Fruit fly (Drosophila melanogaster) whole organism, prepupa: ENCODE results near the gene CG14868.

ENCODE experiments used
- Blimp-1 ChIP-seq: fragments of 200-800 bp; sonication (Bioruptor generic); optimal IDR thresholded peaks from 3 replicates; lab custom pipeline; 2017; ENCODE audit warnings: missing biosample characterization, missing genetic modification characterization, mild to moderate bottlenecking, moderate library complexity, missing genetic modification reagents
- CG10631 ChIP-seq: fragments of 200-800 bp; sonication (Bioruptor generic); optimal IDR thresholded peaks from 2 replicates; lab custom pipeline; 2016; ENCODE audit warnings: missing biosample characterization, missing genetic modification characterization
- CG11294 ChIP-seq: fragments of 200-800 bp; sonication (Bioruptor generic); IDR thresholded peaks from 2 replicates; pipeline ENCODE4 v1.3.6; 2022; ENCODE audit warnings: missing biosample characterization, missing genetic modification characterization
- CG11762 ChIP-seq: fragments of 200-800 bp; sonication (Bioruptor generic); optimal IDR thresholded peaks from 3 replicates; lab custom pipeline; 2016; ENCODE audit warnings: missing biosample characterization, missing genetic modification characterization; ENCODE audit not compliant: insufficient read depth
- CG15336 ChIP-seq: fragments of 200-800 bp; sonication (Bioruptor generic); IDR thresholded peaks from 2 replicates; pipeline ENCODE4 v1.3.6; 2022; ENCODE audit warnings: missing biosample characterization, missing genetic modification characterization
- CG1621 ChIP-seq: fragments of 200-800 bp; sonication (Bioruptor generic); optimal IDR thresholded peaks from 3 replicates; lab custom pipeline; 2018; ENCODE audit warnings: missing biosample characterization, mild to moderate bottlenecking, missing genetic modification characterization
- CG16779 ChIP-seq: fragments of 200-800 bp; sonication (Bioruptor generic); optimal IDR thresholded peaks from 3 replicates; lab custom pipeline; 2017; ENCODE audit warnings: missing biosample characterization, mild to moderate bottlenecking, missing genetic modification characterization
- CG3032 ChIP-seq: fragments of 200-800 bp; optimal IDR thresholded peaks from 2 replicates; lab custom pipeline; 2019; ENCODE audit warnings: missing biosample characterization, mild to moderate bottlenecking, missing genetic modification characterization, moderate library complexity
- CG31627 ChIP-seq: fragments of 200-800 bp; sonication (Bioruptor generic); optimal IDR thresholded peaks from 3 replicates; lab custom pipeline; 2016; ENCODE audit warnings: missing biosample characterization, missing genetic modification characterization
- CG4318 ChIP-seq: fragments of 200-800 bp; sonication (Bioruptor generic); optimal IDR thresholded peaks from 3 replicates; lab custom pipeline; 2017; ENCODE audit warnings: missing biosample characterization, mild to moderate bottlenecking, missing genetic modification characterization
- CG6163 ChIP-seq: fragments of 200-800 bp; sonication (Bioruptor generic); IDR thresholded peaks from 3 replicates; pipeline ENCODE4 v1.3.6; 2022; ENCODE audit warnings: missing biosample characterization, missing genetic modification characterization
- CG6276 ChIP-seq: fragments of 200-800 bp; sonication (Bioruptor generic); optimal IDR thresholded peaks from 2 replicates; lab custom pipeline; 2017; ENCODE audit warnings: missing biosample characterization, mild to moderate bottlenecking, missing genetic modification characterization
- CG6854 ChIP-seq: fragments of 200-800 bp; sonication (Bioruptor generic); optimal IDR thresholded peaks from 2 replicates; lab custom pipeline; 2017; ENCODE audit warnings: missing biosample characterization, mild to moderate bottlenecking, missing genetic modification characterization
- CG7368 ChIP-seq: fragments of 200-800 bp; sonication (Bioruptor generic); optimal IDR thresholded peaks from 3 replicates; lab custom pipeline; 2016; ENCODE audit warnings: missing biosample characterization, missing genetic modification characterization
- CG8632 ChIP-seq: fragments of 200-800 bp; sonication (Bioruptor generic); optimal IDR thresholded peaks from 3 replicates; lab custom pipeline; 2016; ENCODE audit warnings: missing biosample characterization, missing genetic modification characterization
- Eip78C ChIP-seq: fragments of 200-800 bp; sonication (Bioruptor generic); peaks from one replicate; lab custom pipeline; 2016; ENCODE audit warnings: missing biosample characterization, missing genetic modification characterization
- Ets21C ChIP-seq: fragments of 200-800 bp; sonication (Bioruptor generic); optimal IDR thresholded peaks from 3 replicates; lab custom pipeline; 2016; ENCODE audit warnings: missing biosample characterization, missing genetic modification characterization
- Gug ChIP-seq: fragments of 200-800 bp; sonication (Bioruptor generic); IDR thresholded peaks from 2 replicates; pipeline ENCODE4 v1.3.6; 2022; ENCODE audit warnings: missing biosample characterization, missing genetic modification characterization
- Hr38 ChIP-seq: sonication (Bioruptor generic); optimal IDR thresholded peaks from 2 replicates; lab custom pipeline; 2016; ENCODE audit warnings: missing biosample characterization, missing genetic modification characterization
- Sox14 ChIP-seq: fragments of 200-800 bp; sonication (Bioruptor generic); optimal IDR thresholded peaks from 3 replicates; lab custom pipeline; 2016; ENCODE audit warnings: missing biosample characterization, missing genetic modification characterization
- achi ChIP-seq: fragments of 200-800 bp; sonication (Bioruptor generic); optimal IDR thresholded peaks from 3 replicates; lab custom pipeline; 2016; ENCODE audit warnings: missing biosample characterization, missing genetic modification characterization
- acj6 ChIP-seq: fragments of 200-800 bp; sonication (Bioruptor generic); optimal IDR thresholded peaks from 3 replicates; lab custom pipeline; 2016; ENCODE audit warnings: missing biosample characterization, missing genetic modification characterization
- dac ChIP-seq: fragments of 200-800 bp; sonication (Bioruptor generic); optimal IDR thresholded peaks from 2 replicates; lab custom pipeline; 2017; ENCODE audit warnings: missing biosample characterization, mild to moderate bottlenecking, missing genetic modification characterization
- dsx ChIP-seq: fragments of 200-800 bp; optimal IDR thresholded peaks from 3 replicates; lab custom pipeline; 2019; ENCODE audit warnings: missing biosample characterization, mild to moderate bottlenecking, missing genetic modification characterization, moderate library complexity; ENCODE audit not compliant: poor library complexity, severe bottlenecking
- eg ChIP-seq: fragments of 200-800 bp; sonication (Bioruptor generic); IDR thresholded peaks from 3 replicates; pipeline ENCODE4 v1.3.6; 2022; ENCODE audit warnings: missing biosample characterization, missing genetic modification characterization
- esn ChIP-seq: fragments of 200-800 bp; sonication (Bioruptor generic); optimal IDR thresholded peaks from 2 replicates; lab custom pipeline; 2016; ENCODE audit warnings: missing biosample characterization, mild to moderate bottlenecking, missing genetic modification characterization, moderate library complexity
- fd85E ChIP-seq: fragments of 200-800 bp; sonication (Bioruptor generic); optimal IDR thresholded peaks from 3 replicates; lab custom pipeline; 2016; ENCODE audit warnings: missing biosample characterization, missing genetic modification characterization
- fkh ChIP-seq: fragments of 200-800 bp; sonication (Bioruptor generic); optimal IDR thresholded peaks from 3 replicates; lab custom pipeline; 2017; ENCODE audit warnings: missing biosample characterization, mild to moderate bottlenecking, missing genetic modification characterization, moderate library complexity
- lz ChIP-seq: fragments of 200-800 bp; sonication (Bioruptor generic); optimal IDR thresholded peaks from 3 replicates; lab custom pipeline; 2016; ENCODE audit warnings: missing biosample characterization, missing genetic modification characterization
- ss ChIP-seq, 2 experiments: fragments of 200-800 bp; sonication (Bioruptor generic); optimal IDR thresholded peaks; 2 replicates in 1 of 2; 3 replicates in 1 of 2; lab custom pipeline; 2017 to 2018; ENCODE audit warnings: mild to moderate bottlenecking in 2 of 2, missing biosample characterization in 2 of 2, missing genetic modification characterization in 2 of 2, moderate library complexity in 1 of 2
- svp ChIP-seq: fragments of 200-800 bp; sonication (Bioruptor generic); peaks from one replicate; lab custom pipeline; 2016; ENCODE audit warnings: missing biosample characterization, missing genetic modification characterization
- topi ChIP-seq: fragments of 200-800 bp; sonication (Bioruptor generic); optimal IDR thresholded peaks from 3 replicates; lab custom pipeline; 2016; ENCODE audit warnings: missing biosample characterization, missing genetic modification characterization

The CG14868 gene

DNA sequence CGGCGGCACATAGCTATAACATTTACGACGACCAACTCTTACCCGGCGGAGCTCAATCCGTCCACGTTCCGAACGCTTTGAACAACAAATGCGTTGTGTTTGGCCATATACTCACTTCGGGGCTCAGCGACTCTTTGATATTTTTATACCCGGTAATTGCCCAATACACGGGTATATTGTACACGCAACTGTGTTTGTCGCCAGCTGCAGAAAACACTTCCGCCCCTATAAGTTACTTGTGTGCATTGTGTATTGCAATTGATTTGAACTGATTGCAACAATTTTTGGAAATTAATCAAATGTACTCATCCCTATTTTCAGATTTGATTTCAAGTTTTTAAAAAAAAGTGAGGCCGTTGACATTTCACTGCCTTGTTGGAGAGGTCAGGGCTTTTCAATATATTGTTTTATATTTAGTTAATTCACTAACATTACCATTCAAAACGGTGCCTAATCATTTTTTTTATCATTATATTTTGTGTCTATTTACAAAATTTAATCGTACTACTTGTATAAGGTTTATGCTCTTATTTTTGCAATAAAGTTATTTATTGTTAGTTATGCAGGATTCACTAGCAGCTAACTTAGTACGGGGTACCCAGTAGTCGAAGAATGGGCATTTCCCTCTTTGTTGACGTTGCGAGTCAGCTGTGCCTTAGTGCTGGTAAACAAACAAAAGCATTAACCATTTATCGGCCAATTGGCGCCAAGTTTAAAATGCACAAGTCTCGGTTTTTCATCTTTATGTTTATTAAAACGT is 26.6 kb downstream of the CG14868 start, which contains the start of gene Nagk (continued):
- TF ChIP-seq Blimp-1, result no peak
- peak; percentile 95 for TF ChIP-seq Eip78C (GFP tag; lab: Kevin White, UChicago)
- peak; percentile 46 for TF ChIP-seq CG11762 (GFP tag; lab: Kevin White, UChicago)
- peak; percentile 79 for TF ChIP-seq fkh (GFP tag; lab: Kevin White, UChicago)
- TF ChIP-seq CG6854 (GFP tag; lab: Kevin White, UChicago), result peak; percentile 32
- TF ChIP-seq CG16779 (tag; lab: Kevin White, UChicago), result no peak
- peak; percentile 81 for TF ChIP-seq lz (GFP tag; lab: Kevin White, UChicago)
- peak; percentile 82 for TF ChIP-seq topi (GFP tag; lab: Kevin White, UChicago)
- no peak for TF ChIP-seq CG10631 (GFP tag; lab: Kevin White, UChicago)
- peak; percentile 92 for TF ChIP-seq svp

DNA sequence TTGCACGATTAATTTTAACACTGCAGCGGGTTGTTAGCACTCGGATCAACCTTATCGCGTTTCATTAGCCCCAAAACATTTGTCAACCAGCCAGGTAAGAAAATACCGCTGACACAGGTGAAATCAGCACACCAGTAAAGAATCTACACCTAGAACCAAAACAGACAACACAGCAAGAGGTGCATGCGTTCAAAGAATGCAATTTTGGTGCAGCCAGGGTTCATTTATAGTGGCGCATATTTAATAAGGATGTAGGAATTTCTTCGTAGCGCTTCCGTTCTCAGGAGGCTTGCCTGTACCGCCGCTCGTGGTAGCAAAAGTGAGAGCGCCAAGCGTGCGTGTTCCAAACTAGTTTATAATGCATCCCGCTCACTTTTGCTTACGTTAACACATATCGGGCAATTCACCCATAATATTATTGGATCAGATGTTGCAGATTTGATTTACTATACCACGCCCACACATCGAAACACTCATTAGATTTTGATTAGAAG is 27.3 kb downstream of the CG14868 start:
- no peak for TF ChIP-seq CG6276
- peak; percentile 75 for TF ChIP-seq Blimp-1
- peak; percentile 21; the same call in 1 of the 2 replicates for TF ChIP-seq CG11294
- TF ChIP-seq Gug (GFP tag; lab: Robert Waterston, UW), result peak; percentile 36; the same call in 1 of the 2 replicates
- no peak for TF ChIP-seq CG7368 (GFP tag; lab: Kevin White, UChicago)
- TF ChIP-seq Sox14 (GFP tag; lab: Kevin White, UChicago), result no peak
- TF ChIP-seq fd85E, result no peak
- peak; percentile 71 for TF ChIP-seq svp
- TF ChIP-seq ss (GFP tag; optimal IDR thresholded peaks at IDR 0.05; lab: Kevin White, UChicago), result no peak
- TF ChIP-seq eg (GFP tag; lab: Robert Waterston, UW), result peak; percentile 51; the same call in 2 of the 3 replicates
- TF ChIP-seq dsx (GFP tag; lab: Kevin White, UChicago), result no peak
- no peak for TF ChIP-seq Hr38
- TF ChIP-seq CG15336 (GFP tag; lab: Robert Waterston, UW), result peak; percentile 57
- TF ChIP-seq CG31627, result peak; percentile 11

DNA sequence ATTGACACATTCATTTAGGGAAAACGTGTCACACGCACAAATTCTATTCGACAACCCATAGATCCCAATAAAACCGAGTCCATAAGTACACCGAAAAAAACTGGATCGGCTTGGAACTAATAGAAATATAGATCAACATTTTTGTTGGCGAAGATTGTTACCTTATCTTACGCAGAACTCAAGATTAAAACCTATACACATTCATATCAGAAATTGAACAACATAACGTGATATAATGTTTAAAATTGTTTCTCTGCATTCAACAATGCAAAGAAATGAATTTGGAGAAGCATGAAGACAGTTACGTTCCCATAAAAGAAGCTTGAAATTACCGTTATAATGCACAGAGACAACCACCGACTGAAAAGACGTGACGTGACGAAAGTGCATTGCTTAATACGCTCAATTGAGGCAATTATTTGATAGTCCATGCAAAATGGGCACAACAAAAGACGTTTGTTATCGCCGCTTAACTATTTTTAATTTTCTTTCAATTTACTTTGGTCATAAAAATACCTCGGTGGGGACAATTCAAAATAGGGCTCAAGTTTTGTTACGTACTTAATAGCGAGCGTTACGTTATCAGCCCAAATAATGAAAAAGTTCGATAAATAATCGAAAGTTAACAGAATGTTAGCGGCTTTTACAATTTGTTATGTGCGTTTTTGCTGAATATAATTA is 29.6 kb downstream of the CG14868 start, which contains the start of gene SerRS-m:
Gene SerRS-m (plus strand): TSS at position 616 of the 681 bp plus-strand sequence.
- TF ChIP-seq esn (peak; percentile 2), CG6163 (GFP tag; lab: Robert Waterston, UW) (no peak), fd85E (no peak)

DNA sequence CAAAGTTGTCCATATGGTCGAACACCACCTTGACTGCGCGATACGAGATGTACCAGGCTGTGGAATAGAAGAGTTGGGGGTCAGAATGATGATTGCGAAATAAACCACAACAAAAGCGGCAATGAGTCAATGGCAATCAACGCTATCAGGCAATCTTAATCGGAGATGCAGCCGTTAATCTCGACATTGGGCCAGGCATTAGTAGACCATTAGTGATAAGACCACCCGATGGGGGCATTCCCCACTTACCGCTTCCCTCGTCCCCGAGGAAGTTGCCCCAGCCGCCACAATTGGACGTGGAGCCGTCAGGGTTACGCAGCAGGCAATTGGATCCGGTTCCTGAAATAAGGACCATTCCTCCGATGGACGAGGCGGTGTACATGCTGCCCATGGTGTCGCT is 30.6 kb downstream of the CG14868 start:
- TF ChIP-seq acj6 (GFP tag; lab: Kevin White, UChicago) (no peak), CG4318 (GFP tag; lab: Kevin White, UChicago) (no peak)

DNA sequence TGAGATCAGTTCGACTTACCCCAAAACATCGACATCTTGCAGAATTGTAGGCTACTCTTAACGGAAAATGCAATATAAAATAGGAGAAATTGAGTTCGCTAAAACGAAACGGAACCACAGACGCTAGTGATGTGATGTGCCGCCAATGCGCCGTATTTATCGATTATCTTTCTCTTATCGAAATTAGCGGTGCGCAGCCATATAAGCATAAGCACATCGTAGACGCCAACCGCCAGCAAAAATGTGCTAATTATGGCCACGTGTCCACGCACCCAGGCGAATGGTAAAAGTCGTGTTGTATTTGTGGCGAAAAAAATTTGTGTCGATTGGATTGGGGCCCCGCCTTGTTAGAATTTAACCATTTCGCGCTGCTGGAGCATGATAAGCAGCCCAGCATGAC is 36.8 kb downstream of the CG14868 start, which contains the start of the genes Fkbp39 and Cyfip:
Gene Fkbp39 (minus strand): TSS at position 140 of the 400 bp plus-strand sequence.
Gene Cyfip (plus strand): TSS at position 273 of the 400 bp plus-strand sequence.
- no peak for TF ChIP-seq eg (GFP tag; lab: Robert Waterston, UW)
- no peak for TF ChIP-seq Ets21C (GFP tag; lab: Kevin White, UChicago)
- TF ChIP-seq esn, result peak; percentile 11
- TF ChIP-seq CG31627, result peak; percentile 13
- TF ChIP-seq CG3032, result peak; percentile 27
- TF ChIP-seq CG7368 (GFP tag; lab: Kevin White, UChicago), result no peak
- TF ChIP-seq CG6854 (GFP tag; lab: Kevin White, UChicago), result peak; percentile 21
- TF ChIP-seq dac (GFP tag; lab: Kevin White, UChicago), result no peak
- TF ChIP-seq achi (GFP tag; lab: Kevin White, UChicago), result no peak
- no peak for TF ChIP-seq CG10631 (GFP tag; lab: Kevin White, UChicago)
- peak; percentile 95 for TF ChIP-seq CG1621 (tag; lab: Kevin White, UChicago)
- TF ChIP-seq CG8632 (GFP tag; lab: Kevin White, UChicago), result no peak
- 0 out of 3 replicates have a peak, but pooled peaks have one; percentile 18 for TF ChIP-seq CG6163 (GFP tag; lab: Robert Waterston, UW)
